Fruit fly (Drosophila melanogaster) whole organism, embryonic: ENCODE results near the gene Sfxn2.
A peak's percentile ranks its signal among the peaks of the same experiment; 100 is the strongest.

ENCODE experiments used
- Atf-2 ChIP-seq: fragments of 200-800 bp; sonication (Bioruptor generic); optimal IDR thresholded peaks from 2 replicates; lab custom pipeline; 2016; ENCODE audit warnings: missing biosample characterization, missing genetic modification characterization
- Bdp1 ChIP-seq: fragments of 200-800 bp; sonication (Bioruptor generic); optimal IDR thresholded peaks from 3 replicates; lab custom pipeline; 2016; ENCODE audit warnings: missing biosample characterization, missing genetic modification characterization
- Bgb ChIP-seq: fragments of 200-800 bp; sonication (Bioruptor generic); IDR thresholded peaks from 2 replicates; pipeline ENCODE4 v1.3.6; 2022; ENCODE audit warnings: missing biosample characterization, missing genetic modification characterization; ENCODE audit not compliant: partially characterized antibody
- CG10565 ChIP-seq: fragments of 200-800 bp; sonication (Bioruptor generic); optimal IDR thresholded peaks from 3 replicates; lab custom pipeline; 2016; ENCODE audit warnings: missing biosample characterization, mild to moderate bottlenecking, missing genetic modification characterization
- CG12236 ChIP-seq: fragments of 200-800 bp; sonication (Bioruptor generic); optimal IDR thresholded peaks from 2 replicates; lab custom pipeline; 2016; ENCODE audit warnings: missing biosample characterization, missing genetic modification characterization
- CG13123 ChIP-seq: fragments of 200-800 bp; sonication (Bioruptor generic); optimal IDR thresholded peaks from 2 replicates; lab custom pipeline; 2016; ENCODE audit warnings: missing biosample characterization, missing genetic modification characterization
- CG15011 ChIP-seq: fragments of 200-800 bp; sonication (Bioruptor generic); optimal IDR thresholded peaks from 3 replicates; lab custom pipeline; 2018; ENCODE audit warnings: missing biosample characterization, mild to moderate bottlenecking, missing genetic modification characterization
- CG15479 ChIP-seq: fragments of 200-800 bp; sonication (Bioruptor generic); optimal IDR thresholded peaks from 3 replicates; lab custom pipeline; 2019; ENCODE audit warnings: missing biosample characterization, mild to moderate bottlenecking, missing genetic modification characterization, moderate library complexity
- CG17612 ChIP-seq: fragments of 200-800 bp; sonication (Bioruptor generic); IDR thresholded peaks from 2 replicates; pipeline ENCODE4 v1.3.6; 2022; ENCODE audit warnings: missing biosample characterization, missing genetic modification characterization
- CG1792 ChIP-seq: fragments of 200-800 bp; sonication (Bioruptor generic); optimal IDR thresholded peaks from 2 replicates; lab custom pipeline; 2016; ENCODE audit warnings: missing biosample characterization, missing genetic modification characterization
- CG18262 ChIP-seq: fragments of 200-800 bp; optimal IDR thresholded peaks from 3 replicates; lab custom pipeline; 2019; ENCODE audit warnings: missing biosample characterization, mild to moderate bottlenecking, missing genetic modification characterization, moderate library complexity
- CG31224 ChIP-seq: fragments of 200-800 bp; sonication (Bioruptor generic); IDR thresholded peaks from 2 replicates; pipeline ENCODE4 v1.3.6; 2022; ENCODE audit warnings: missing biosample characterization, missing genetic modification characterization
- CG3163 ChIP-seq: fragments of 200-800 bp; sonication (Bioruptor generic); optimal IDR thresholded peaks from 3 replicates; lab custom pipeline; 2016; ENCODE audit warnings: missing biosample characterization, missing genetic modification characterization
- CG3838 ChIP-seq: fragments of 200-800 bp; sonication (Bioruptor generic); optimal IDR thresholded peaks from 3 replicates; lab custom pipeline; 2016; ENCODE audit warnings: missing biosample characterization, missing genetic modification characterization
- CG43689 ChIP-seq: fragments of 200-800 bp; sonication (Bioruptor generic); IDR thresholded peaks from 2 replicates; pipeline ENCODE4 v1.3.6; 2022; ENCODE audit warnings: missing biosample characterization, missing genetic modification characterization
- CG4730 ChIP-seq: fragments of 200-800 bp; sonication (Bioruptor generic); IDR thresholded peaks from 2 replicates; pipeline ENCODE4 v1.3.6; 2022; ENCODE audit warnings: missing biosample characterization, missing genetic modification characterization
- CG7271 ChIP-seq: fragments of 200-800 bp; sonication (Bioruptor generic); optimal IDR thresholded peaks from 2 replicates; lab custom pipeline; 2018; ENCODE audit warnings: missing biosample characterization, mild to moderate bottlenecking, missing genetic modification characterization, moderate library complexity
- CG7556 ChIP-seq: fragments of 200-800 bp; sonication (Bioruptor generic); optimal IDR thresholded peaks from 2 replicates; lab custom pipeline; 2017; ENCODE audit warnings: missing biosample characterization, mild to moderate bottlenecking, missing genetic modification characterization
- CG7839 ChIP-seq: fragments of 200-800 bp; sonication (Bioruptor generic); optimal IDR thresholded peaks from 3 replicates; lab custom pipeline; 2018; ENCODE audit warnings: missing biosample characterization, mild to moderate bottlenecking, missing genetic modification characterization, moderate library complexity
- CG9932 ChIP-seq: fragments of 200-800 bp; sonication (Bioruptor generic); IDR thresholded peaks from 2 replicates; pipeline ENCODE4 v1.3.6; 2022; ENCODE audit warnings: missing biosample characterization, missing genetic modification characterization
- D19B ChIP-seq: fragments of 200-800 bp; sonication (Bioruptor generic); optimal IDR thresholded peaks from 2 replicates; lab custom pipeline; 2017; ENCODE audit warnings: missing biosample characterization, mild to moderate bottlenecking, missing genetic modification characterization
- Dbx ChIP-seq: fragments of 200-800 bp; sonication (Bioruptor generic); IDR thresholded peaks from 3 replicates; pipeline ENCODE4 v1.3.6; 2022; ENCODE audit warnings: missing biosample characterization, missing genetic modification characterization
- Doc2 ChIP-seq: fragments of 200-800 bp; sonication (Bioruptor generic); IDR thresholded peaks from 2 replicates; pipeline ENCODE4 v1.3.6; 2022; ENCODE audit warnings: missing biosample characterization, missing genetic modification characterization
- Dref ChIP-seq: fragments of 200-800 bp; sonication (Bioruptor generic); IDR thresholded peaks from 2 replicates; pipeline ENCODE4 v1.3.6; 2022; ENCODE audit warnings: missing biosample characterization, missing genetic modification characterization
- HLH4C ChIP-seq: fragments of 200-800 bp; sonication (Bioruptor generic); IDR thresholded peaks from 3 replicates; pipeline ENCODE4 v1.3.6; 2022; ENCODE audit warnings: missing biosample characterization, missing genetic modification characterization; ENCODE audit not compliant: partially characterized antibody
- HLHmδ ChIP-seq: fragments of 200-800 bp; sonication (Bioruptor generic); optimal IDR thresholded peaks from 2 replicates; lab custom pipeline; 2018; ENCODE audit warnings: missing biosample characterization, mild to moderate bottlenecking, missing genetic modification characterization, moderate library complexity
- Mrtf ChIP-seq: fragments of 200-800 bp; sonication (Bioruptor generic); IDR thresholded peaks from 3 replicates; pipeline ENCODE4 v1.3.6; 2022; ENCODE audit warnings: missing biosample characterization, missing genetic modification characterization
- NC2α ChIP-seq: fragments of 200-800 bp; sonication (Bioruptor generic); optimal IDR thresholded peaks from 2 replicates; lab custom pipeline; 2016; ENCODE audit warnings: missing biosample characterization, missing genetic modification characterization
- NC2β ChIP-seq: fragments of 200-800 bp; sonication (Bioruptor generic); optimal IDR thresholded peaks from 2 replicates; lab custom pipeline; 2016; ENCODE audit warnings: missing biosample characterization, missing genetic modification characterization
- Optix ChIP-seq: fragments of 200-800 bp; sonication (Bioruptor generic); IDR thresholded peaks from 3 replicates; pipeline ENCODE4 v1.3.6; 2022; ENCODE audit warnings: missing biosample characterization, missing genetic modification characterization
- Ssrp ChIP-seq: fragments of 200-800 bp; sonication (Bioruptor generic); optimal IDR thresholded peaks from 2 replicates; lab custom pipeline; 2018; ENCODE audit warnings: missing biosample characterization, mild to moderate bottlenecking, missing genetic modification characterization, moderate library complexity
- bbx ChIP-seq: fragments of 200-800 bp; sonication (Bioruptor generic); IDR thresholded peaks from 2 replicates; pipeline ENCODE4 v1.3.6; 2022; ENCODE audit warnings: missing biosample characterization, missing genetic modification characterization; ENCODE audit not compliant: partially characterized antibody
- cwo ChIP-seq: fragments of 200-800 bp; sonication (Bioruptor generic); optimal IDR thresholded peaks from 3 replicates; lab custom pipeline; 2017; ENCODE audit warnings: missing biosample characterization, missing genetic modification characterization, mild to moderate bottlenecking, moderate library complexity, missing genetic modification reagents
- da ChIP-seq: fragments of 200-800 bp; sonication (Bioruptor generic); optimal IDR thresholded peaks from 2 replicates; lab custom pipeline; 2016; ENCODE audit warnings: missing biosample characterization, missing genetic modification characterization
- disco-r ChIP-seq: fragments of 200-800 bp; sonication (Bioruptor generic); optimal IDR thresholded peaks from 2 replicates; lab custom pipeline; 2016; ENCODE audit warnings: missing biosample characterization, missing genetic modification characterization
- eve ChIP-seq, 2 experiments: fragments of >200 bp; optimal IDR thresholded peaks; 2 replicates each; lab custom pipeline; 2017; ENCODE audit warnings: missing biosample characterization in 2 of 2, missing genetic modification characterization in 2 of 2
- hbn ChIP-seq: fragments of 200-800 bp; sonication (Bioruptor generic); IDR thresholded peaks from 2 replicates; pipeline ENCODE4 v1.3.6; 2022; ENCODE audit warnings: missing biosample characterization, missing genetic modification characterization; ENCODE audit not compliant: partially characterized antibody
- insv ChIP-seq, 2 experiments: fragments of 200-800 bp; sonication (Bioruptor generic); optimal IDR thresholded peaks; 3 replicates each; lab custom pipeline; 2016 to 2018; ENCODE audit warnings: missing biosample characterization in 2 of 2, missing genetic modification characterization in 2 of 2
- ken ChIP-seq: fragments of 200-800 bp; sonication (Bioruptor generic); IDR thresholded peaks from 3 replicates; pipeline ENCODE4 v1.3.6; 2022; ENCODE audit warnings: missing biosample characterization, missing genetic modification characterization
- lov ChIP-seq, 2 experiments: fragments of 200-800 bp in 1 of 2; fragments of >200 bp in 1 of 2; sonication (Bioruptor generic) in 1 of 2; IDR thresholded peaks in 1 of 2; optimal IDR thresholded peaks in 1 of 2; 2 replicates in 1 of 2; 3 replicates in 1 of 2; pipeline versions ENCODE4 v1.3.6 to Lab custom; 2017 to 2022; ENCODE audit warnings: missing biosample characterization in 1 of 2, missing genetic modification characterization in 1 of 2
- nau ChIP-seq: fragments of 200-800 bp; sonication (Bioruptor generic); optimal IDR thresholded peaks from 3 replicates; lab custom pipeline; 2017; ENCODE audit warnings: missing biosample characterization, mild to moderate bottlenecking, missing genetic modification characterization, missing genetic modification reagents
- pros ChIP-seq: fragments of 200-800 bp; sonication (Bioruptor generic); optimal IDR thresholded peaks from 3 replicates; lab custom pipeline; 2019; ENCODE audit warnings: missing biosample characterization, mild to moderate bottlenecking, missing genetic modification characterization, moderate library complexity
- repo ChIP-seq: fragments of 200-800 bp; sonication (Bioruptor generic); optimal IDR thresholded peaks from 2 replicates; lab custom pipeline; 2016; ENCODE audit warnings: missing biosample characterization, missing genetic modification characterization
- salm ChIP-seq: fragments of 200-800 bp; sonication (Bioruptor generic); optimal IDR thresholded peaks from 2 replicates; lab custom pipeline; 2018; ENCODE audit warnings: missing biosample characterization, mild to moderate bottlenecking, missing genetic modification characterization
- schlank ChIP-seq: fragments of 200-800 bp; sonication (Bioruptor generic); optimal IDR thresholded peaks from 2 replicates; lab custom pipeline; 2018; ENCODE audit warnings: missing biosample characterization, mild to moderate bottlenecking, missing genetic modification characterization
- sens ChIP-seq: fragments of 200-800 bp; sonication (Bioruptor generic); peaks from one replicate; lab custom pipeline; 2016; ENCODE audit warnings: missing biosample characterization, missing genetic modification characterization
- yki ChIP-seq: fragments of >200 bp; optimal IDR thresholded peaks from 3 replicates; lab custom pipeline; 2018
- zen2 ChIP-seq: fragments of 200-800 bp; sonication (Bioruptor generic); IDR thresholded peaks from 3 replicates; pipeline ENCODE4 v1.3.6; 2022; ENCODE audit warnings: missing biosample characterization, missing genetic modification characterization; ENCODE audit not compliant: partially characterized antibody
- zf30C ChIP-seq: fragments of 200-800 bp; sonication (Bioruptor generic); optimal IDR thresholded peaks from 3 replicates; lab custom pipeline; 2018; ENCODE audit warnings: missing biosample characterization, mild to moderate bottlenecking, missing genetic modification characterization

Sfxn2 gene

DNA sequence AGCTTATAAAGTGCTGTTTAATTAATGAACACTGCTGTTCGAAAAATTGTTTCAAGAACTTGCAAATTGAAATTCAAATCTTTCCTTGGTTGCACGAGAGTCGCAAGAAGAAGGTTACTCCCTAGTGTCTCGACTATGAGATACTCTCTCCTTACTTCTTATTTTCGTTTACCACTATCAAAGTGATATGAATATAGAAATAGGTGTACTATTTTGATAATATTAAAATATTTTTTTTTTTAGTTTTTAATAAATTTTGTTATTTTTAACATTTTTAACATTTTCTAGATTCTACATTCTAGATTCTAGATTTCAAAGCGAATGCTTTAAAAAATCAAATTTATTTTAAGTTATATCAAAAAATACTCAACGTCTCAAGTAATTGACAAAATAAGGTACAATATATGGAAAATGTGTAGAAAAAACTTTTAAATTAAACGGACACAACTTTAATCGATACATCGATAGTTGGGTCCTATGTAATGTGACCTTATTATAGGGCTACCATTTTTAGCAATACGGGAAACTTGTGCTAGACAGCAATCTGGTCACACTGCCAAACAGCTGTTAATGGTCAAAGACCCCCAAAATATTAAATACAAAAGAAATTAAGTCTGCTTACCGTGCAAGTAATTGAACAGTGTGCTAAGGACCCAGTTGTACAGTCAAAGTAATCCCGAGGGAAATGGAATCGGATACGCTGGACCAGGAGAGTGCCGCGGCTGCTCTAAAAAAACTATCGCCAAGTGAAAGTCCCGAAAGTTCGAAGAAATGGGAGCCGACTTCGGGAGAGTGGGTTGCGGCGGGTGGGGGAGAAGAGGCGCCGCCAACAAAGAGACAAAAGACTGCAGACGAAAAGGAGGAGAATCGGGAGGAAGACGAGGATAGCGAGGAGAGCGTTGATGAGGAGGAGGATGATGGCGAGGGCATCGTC is 29.4 kb downstream of the Sfxn2 start, which contains the start of gene MESR6 (continued):
- TF ChIP-seq CG15479 (GFP tag; lab: Kevin White, UChicago) (no peak), Bgb (peak; percentile 85), HLHmδ (GFP tag; lab: Kevin White, UChicago) (no peak), Ssrp (tag; lab: Kevin White, UChicago) (peak; percentile 11), eve (GFP tag; optimal IDR thresholded peaks at IDR 0.05; lab: Kevin White, UChicago) (no peak), disco-r (GFP tag; lab: Kevin White, UChicago) (no peak), Dref (GFP tag; lab: Robert Waterston, UW) (peak; percentile 91), Bdp1 (GFP tag; lab: Kevin White, UChicago) (no peak), D19B (peak; percentile 55), cwo (GFP tag; lab: Kevin White, UChicago) (no peak), ken (GFP tag; lab: Robert Waterston, UW) (no peak), CG3838 (GFP tag; lab: Kevin White, UChicago) (no peak), pros (GFP tag; lab: Kevin White, UChicago) (no peak), hbn (peak; percentile 83), CG7839 (tag; lab: Kevin White, UChicago) (peak; percentile 57), CG31224 (GFP tag; lab: Robert Waterston, UW) (no peak), sens (GFP tag; lab: Kevin White, UChicago) (peak; percentile 23), CG17612 (GFP tag; lab: Robert Waterston, UW) (no peak), schlank (tag; lab: Kevin White, UChicago) (no peak), Optix (GFP tag; lab: Robert Waterston, UW) (no peak), CG4730 (GFP tag; lab: Robert Waterston, UW) (0 out of 2 replicates have a peak, but pooled peaks have one; percentile 9), CG1792 (GFP tag; lab: Kevin White, UChicago) (no peak), nau (GFP tag; lab: Kevin White, UChicago) (no peak), CG18262 (tag; lab: Kevin White, UChicago) (peak; percentile 40), Atf-2 (GFP tag; lab: Kevin White, UChicago) (no peak), CG43689 (GFP tag; lab: Robert Waterston, UW) (no peak), salm (tag; lab: Kevin White, UChicago) (no peak), bbx (GFP tag; lab: Robert Waterston, UW) (peak; percentile 84), repo (no peak), zf30C (GFP tag; lab: Kevin White, UChicago) (no peak), Dbx (GFP tag; lab: Robert Waterston, UW) (no peak), zen2 (GFP tag; lab: Robert Waterston, UW) (no peak; the same call in 2 of the 3 replicates), CG12236 (GFP tag; lab: Kevin White, UChicago) (no peak), CG10565 (GFP tag; lab: Kevin White, UChicago) (no peak), CG15011 (GFP tag; lab: Kevin White, UChicago) (no peak), yki (lab: Kevin White, UChicago) (no peak), insv (GFP tag; optimal IDR thresholded peaks at IDR 0.05; lab: Kevin White, UChicago) (peak in 1 of 2 experiments; percentile 24), lov (optimal IDR thresholded peaks at IDR 0.05; lab: Kevin White, UChicago) (no peak), lov (GFP tag; IDR thresholded peaks at IDR 0.05; lab: Robert Waterston, UW) (no peak), da (GFP tag; lab: Kevin White, UChicago) (no peak), CG7271 (tag; lab: Kevin White, UChicago) (no peak), HLH4C (GFP tag; lab: Robert Waterston, UW) (peak; percentile 78), CG13123 (GFP tag; lab: Kevin White, UChicago) (no peak), Doc2 (no peak), CG9932 (peak; percentile 3; the same call in 1 of the 2 replicates), NC2α (GFP tag; lab: Kevin White, UChicago) (no peak), NC2β (GFP tag; lab: Kevin White, UChicago) (no peak), CG3163 (GFP tag; lab: Kevin White, UChicago) (no peak), CG7556 (GFP tag; lab: Kevin White, UChicago) (peak; percentile 47), Mrtf (no peak)
